Fruit fly (Drosophila melanogaster) whole organism, prepupa: Measurements from ENCODE around the gene CG11247.

Experiments
- Blimp-1 ChIP-seq: fragments of 200-800 bp; sonication (Bioruptor generic); optimal IDR thresholded peaks from 3 replicates; lab custom pipeline; 2017; ENCODE audit warnings: missing biosample characterization, missing genetic modification characterization, mild to moderate bottlenecking, moderate library complexity, missing genetic modification reagents
- CG11294 ChIP-seq: fragments of 200-800 bp; sonication (Bioruptor generic); IDR thresholded peaks from 2 replicates; pipeline ENCODE4 v1.3.6; 2022; ENCODE audit warnings: missing biosample characterization, missing genetic modification characterization
- CG11762 ChIP-seq: fragments of 200-800 bp; sonication (Bioruptor generic); optimal IDR thresholded peaks from 3 replicates; lab custom pipeline; 2016; ENCODE audit warnings: missing biosample characterization, missing genetic modification characterization; ENCODE audit not compliant: insufficient read depth
- CG32006 ChIP-seq: fragments of 200-800 bp; sonication (Bioruptor generic); optimal IDR thresholded peaks from 3 replicates; lab custom pipeline; 2017; ENCODE audit warnings: missing biosample characterization, mild to moderate bottlenecking, missing genetic modification characterization
- CG3919 ChIP-seq: fragments of 200-800 bp; sonication (Bioruptor generic); optimal IDR thresholded peaks from 3 replicates; lab custom pipeline; 2016; ENCODE audit warnings: missing biosample characterization, missing genetic modification characterization
- CG6163 ChIP-seq: fragments of 200-800 bp; sonication (Bioruptor generic); IDR thresholded peaks from 3 replicates; pipeline ENCODE4 v1.3.6; 2022; ENCODE audit warnings: missing biosample characterization, missing genetic modification characterization
- CG6792 ChIP-seq: fragments of 200-800 bp; sonication (Bioruptor generic); optimal IDR thresholded peaks from 3 replicates; lab custom pipeline; 2016; ENCODE audit warnings: missing biosample characterization, missing genetic modification characterization
- CG8119 ChIP-seq: fragments of 200-800 bp; sonication (Bioruptor generic); IDR thresholded peaks from 3 replicates; pipeline ENCODE4 v1.3.6; 2022; ENCODE audit warnings: missing biosample characterization, missing genetic modification characterization
- Eip75B ChIP-seq: fragments of 200-800 bp; sonication (Bioruptor generic); optimal IDR thresholded peaks from 3 replicates; lab custom pipeline; 2016; ENCODE audit warnings: missing biosample characterization, missing genetic modification characterization
- Eip78C ChIP-seq: fragments of 200-800 bp; sonication (Bioruptor generic); peaks from one replicate; lab custom pipeline; 2016; ENCODE audit warnings: missing biosample characterization, missing genetic modification characterization
- Eip93F ChIP-seq: fragments of 200-800 bp; sonication (Bioruptor generic); optimal IDR thresholded peaks from 2 replicates; lab custom pipeline; 2016; ENCODE audit warnings: missing biosample characterization, mild to moderate bottlenecking, missing genetic modification characterization
- Ets21C ChIP-seq: fragments of 200-800 bp; sonication (Bioruptor generic); optimal IDR thresholded peaks from 3 replicates; lab custom pipeline; 2016; ENCODE audit warnings: missing biosample characterization, missing genetic modification characterization
- Gug ChIP-seq: fragments of 200-800 bp; sonication (Bioruptor generic); IDR thresholded peaks from 2 replicates; pipeline ENCODE4 v1.3.6; 2022; ENCODE audit warnings: missing biosample characterization, missing genetic modification characterization
- Hr39 ChIP-seq: fragments of 200-800 bp; sonication (Bioruptor generic); optimal IDR thresholded peaks from 2 replicates; lab custom pipeline; 2016; ENCODE audit warnings: missing biosample characterization, missing genetic modification characterization
- Hr4 ChIP-seq: fragments of 200-800 bp; sonication (Bioruptor generic); optimal IDR thresholded peaks from 3 replicates; lab custom pipeline; 2016; ENCODE audit warnings: missing biosample characterization, missing genetic modification characterization
- Met ChIP-seq: fragments of 200-800 bp; sonication (Bioruptor generic); optimal IDR thresholded peaks from 3 replicates; lab custom pipeline; 2016; ENCODE audit warnings: missing biosample characterization, missing genetic modification characterization
- Smox ChIP-seq: fragments of 200-800 bp; sonication (Bioruptor generic); optimal IDR thresholded peaks from 3 replicates; lab custom pipeline; 2016; ENCODE audit warnings: missing biosample characterization, missing genetic modification characterization
- Sox14 ChIP-seq: fragments of 200-800 bp; sonication (Bioruptor generic); optimal IDR thresholded peaks from 3 replicates; lab custom pipeline; 2016; ENCODE audit warnings: missing biosample characterization, missing genetic modification characterization
- cyc ChIP-seq: fragments of 200-800 bp; sonication (Bioruptor generic); optimal IDR thresholded peaks from 3 replicates; lab custom pipeline; 2016; ENCODE audit warnings: missing biosample characterization, missing genetic modification characterization
- dac ChIP-seq: fragments of 200-800 bp; sonication (Bioruptor generic); optimal IDR thresholded peaks from 2 replicates; lab custom pipeline; 2017; ENCODE audit warnings: missing biosample characterization, mild to moderate bottlenecking, missing genetic modification characterization
- dsx ChIP-seq: fragments of 200-800 bp; optimal IDR thresholded peaks from 3 replicates; lab custom pipeline; 2019; ENCODE audit warnings: missing biosample characterization, mild to moderate bottlenecking, missing genetic modification characterization, moderate library complexity; ENCODE audit not compliant: poor library complexity, severe bottlenecking
- eg ChIP-seq: fragments of 200-800 bp; sonication (Bioruptor generic); IDR thresholded peaks from 3 replicates; pipeline ENCODE4 v1.3.6; 2022; ENCODE audit warnings: missing biosample characterization, missing genetic modification characterization
- esn ChIP-seq: fragments of 200-800 bp; sonication (Bioruptor generic); optimal IDR thresholded peaks from 2 replicates; lab custom pipeline; 2016; ENCODE audit warnings: missing biosample characterization, mild to moderate bottlenecking, missing genetic modification characterization, moderate library complexity
- fkh ChIP-seq: fragments of 200-800 bp; sonication (Bioruptor generic); optimal IDR thresholded peaks from 3 replicates; lab custom pipeline; 2017; ENCODE audit warnings: missing biosample characterization, mild to moderate bottlenecking, missing genetic modification characterization, moderate library complexity
- lz ChIP-seq: fragments of 200-800 bp; sonication (Bioruptor generic); optimal IDR thresholded peaks from 3 replicates; lab custom pipeline; 2016; ENCODE audit warnings: missing biosample characterization, missing genetic modification characterization
- net ChIP-seq: fragments of 200-800 bp; sonication (Bioruptor generic); optimal IDR thresholded peaks from 3 replicates; lab custom pipeline; 2016; ENCODE audit warnings: missing biosample characterization, missing genetic modification characterization
- pdm3 ChIP-seq: fragments of 200-800 bp; sonication (Bioruptor generic); optimal IDR thresholded peaks from 3 replicates; lab custom pipeline; 2016; ENCODE audit warnings: missing biosample characterization, missing genetic modification characterization
- salr ChIP-seq, 2 experiments: fragments of 200-800 bp; sonication (Bioruptor generic); optimal IDR thresholded peaks; 3 replicates each; lab custom pipeline; 2016 to 2018; ENCODE audit warnings: missing biosample characterization in 2 of 2, missing genetic modification characterization in 2 of 2, mild to moderate bottlenecking in 1 of 2
- spab ChIP-seq: fragments of 200-800 bp; sonication (Bioruptor generic); optimal IDR thresholded peaks from 2 replicates; lab custom pipeline; 2017; ENCODE audit warnings: missing biosample characterization, mild to moderate bottlenecking, missing genetic modification characterization, missing genetic modification reagents
- ss ChIP-seq, 2 experiments: fragments of 200-800 bp; sonication (Bioruptor generic); optimal IDR thresholded peaks; 2 replicates in 1 of 2; 3 replicates in 1 of 2; lab custom pipeline; 2017 to 2018; ENCODE audit warnings: mild to moderate bottlenecking in 2 of 2, missing biosample characterization in 2 of 2, missing genetic modification characterization in 2 of 2, moderate library complexity in 1 of 2
- svp ChIP-seq: fragments of 200-800 bp; sonication (Bioruptor generic); peaks from one replicate; lab custom pipeline; 2016; ENCODE audit warnings: missing biosample characterization, missing genetic modification characterization
- topi ChIP-seq: fragments of 200-800 bp; sonication (Bioruptor generic); optimal IDR thresholded peaks from 3 replicates; lab custom pipeline; 2016; ENCODE audit warnings: missing biosample characterization, missing genetic modification characterization
- vri ChIP-seq: fragments of 200-800 bp; sonication (Bioruptor generic); optimal IDR thresholded peaks from 3 replicates; lab custom pipeline; 2016; ENCODE audit warnings: missing biosample characterization, mild to moderate bottlenecking, missing genetic modification characterization

Gene CG11247

DNA sequence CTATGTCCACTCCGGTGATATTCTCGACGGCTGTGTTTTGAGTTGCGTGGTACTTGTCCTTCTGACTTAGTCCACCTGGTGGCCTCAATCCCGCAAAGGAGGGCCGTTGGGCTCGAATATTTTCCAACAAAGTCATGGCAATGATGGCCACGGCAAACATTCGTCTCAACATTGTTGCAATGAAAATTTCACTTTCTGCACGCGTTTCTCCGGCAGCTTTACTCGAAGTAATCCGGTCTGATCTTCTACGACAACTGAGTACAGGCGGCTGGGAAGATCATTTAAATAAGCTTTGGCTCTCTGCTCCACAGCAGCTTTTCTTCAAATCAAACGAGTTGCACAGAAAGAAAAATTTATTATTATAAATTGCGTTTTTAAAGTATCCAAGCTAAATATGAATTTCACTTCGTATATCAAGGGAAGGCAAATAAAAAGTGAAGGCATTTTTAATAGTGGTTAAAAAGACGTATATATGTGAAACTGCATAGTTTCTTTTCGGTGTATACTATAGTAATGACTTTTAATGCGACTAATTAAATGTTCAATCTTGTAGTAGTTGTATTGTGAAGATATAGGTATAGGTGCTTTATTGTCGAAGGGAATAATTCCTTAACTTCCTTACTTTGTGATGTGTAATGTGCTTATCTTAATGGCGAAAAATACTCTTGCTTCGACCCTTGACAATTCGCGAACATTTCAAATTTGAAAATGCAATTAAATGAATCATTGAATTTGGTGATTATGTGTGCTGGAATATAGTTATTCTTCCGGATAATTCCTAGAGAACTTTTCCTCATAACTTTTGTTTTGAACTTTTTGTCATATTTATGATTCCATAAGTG, 9.8 kb upstream of the CG11247 start, which contains the start of gene CG14567 (continued):
- TF ChIP-seq fkh (no peak), vri (GFP tag; lab: Kevin White, UChicago) (no peak), pdm3 (GFP tag; lab: Kevin White, UChicago) (peak; percentile 75), Hr4 (GFP tag; lab: Kevin White, UChicago) (peak; percentile 76), Sox14 (GFP tag; lab: Kevin White, UChicago) (peak; percentile 37), topi (GFP tag; lab: Kevin White, UChicago) (peak; percentile 58), dsx (GFP tag; lab: Kevin White, UChicago) (peak; percentile 92), spab (GFP tag; lab: Kevin White, UChicago) (peak; percentile 1), CG6163 (GFP tag; lab: Robert Waterston, UW) (peak; percentile 74), Eip93F (GFP tag; lab: Kevin White, UChicago) (no peak), lz (GFP tag; lab: Kevin White, UChicago) (peak; percentile 55), CG8119 (GFP tag; lab: Robert Waterston, UW) (peak; percentile 67), esn (GFP tag; lab: Kevin White, UChicago) (peak; percentile 73), salr (GFP tag; optimal IDR thresholded peaks at IDR 0.05; lab: Kevin White, UChicago) (peak in 1 of 2 experiments; percentile 51), Eip78C (GFP tag; lab: Kevin White, UChicago) (peak; percentile 93), Met (GFP tag; lab: Kevin White, UChicago) (peak; percentile 57), CG11294 (GFP tag; lab: Robert Waterston, UW) (peak; percentile 53; the same call in 1 of the 2 replicates), Smox (GFP tag; lab: Kevin White, UChicago) (peak; percentile 55), cyc (GFP tag; lab: Kevin White, UChicago) (peak; percentile 56), CG11762 (GFP tag; lab: Kevin White, UChicago) (peak; percentile 18), Ets21C (peak; percentile 58)

DNA sequence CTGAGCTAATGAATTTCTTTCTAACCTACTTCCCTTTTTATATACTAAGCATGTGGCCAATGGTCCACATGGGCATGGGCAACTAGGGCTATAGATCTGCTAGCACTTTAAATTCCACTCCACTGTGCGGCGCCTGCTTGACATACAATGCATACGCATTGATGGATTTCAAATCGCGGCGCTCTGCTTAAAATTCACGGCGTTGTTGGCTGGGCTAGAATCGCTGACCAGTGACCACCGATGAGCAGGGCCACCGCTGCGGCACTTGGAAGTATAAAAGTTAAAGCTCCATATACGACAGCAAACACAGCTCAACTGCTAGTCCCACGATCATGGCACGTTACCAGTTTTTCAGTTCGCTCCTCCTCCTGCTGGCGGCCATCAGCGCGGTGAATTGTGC, 5.2 kb upstream of the CG11247 start, which contains the start of gene CG14573:
Gene CG14573, plus strand, starts transcription at position 301 of the 400 bp plus-strand sequence.
- TF ChIP-seq Eip93F (GFP tag; lab: Kevin White, UChicago) = no peak
- no peak for TF ChIP-seq ss (GFP tag; optimal IDR thresholded peaks at IDR 0.05; lab: Kevin White, UChicago)
- TF ChIP-seq CG6792 (GFP tag; lab: Kevin White, UChicago) = no peak
- TF ChIP-seq CG8119 (GFP tag; lab: Robert Waterston, UW) = no peak
- TF ChIP-seq Blimp-1 (GFP tag; lab: Kevin White, UChicago) = no peak
- TF ChIP-seq CG11294 (GFP tag; lab: Robert Waterston, UW) = no peak
- no peak for TF ChIP-seq CG11762 (GFP tag; lab: Kevin White, UChicago)
- TF ChIP-seq vri (GFP tag; lab: Kevin White, UChicago) = no peak
- TF ChIP-seq topi (GFP tag; lab: Kevin White, UChicago) = no peak
- no peak for TF ChIP-seq dac (GFP tag; lab: Kevin White, UChicago)
- no peak for TF ChIP-seq Hr39 (GFP tag; lab: Kevin White, UChicago)
- TF ChIP-seq Gug (GFP tag; lab: Robert Waterston, UW) = no peak

dm6 chr3L:21733387-21733786, 4.8 kb upstream of the CG11247 start, which contains the start of gene CG14568:
TSS of gene CG14568 (minus strand) at chr3L:21733487.
- TF ChIP-seq eg (GFP tag; lab: Robert Waterston, UW) (no peak), Met (GFP tag; lab: Kevin White, UChicago) (no peak), CG3919 (GFP tag; lab: Kevin White, UChicago) (no peak), Eip75B (no peak), pdm3 (GFP tag; lab: Kevin White, UChicago) (no peak), CG6163 (GFP tag; lab: Robert Waterston, UW) (no peak), net (GFP tag; lab: Kevin White, UChicago) (no peak), CG32006 (GFP tag; lab: Kevin White, UChicago) (no peak), svp (GFP tag; lab: Kevin White, UChicago) (no peak)
